Fruit fly (Drosophila melanogaster): Measurements from ENCODE around the gene Obp83a.
A peak's percentile ranks its signal among the peaks of the same experiment; 100 is the strongest.

The Obp83a gene

DNA sequence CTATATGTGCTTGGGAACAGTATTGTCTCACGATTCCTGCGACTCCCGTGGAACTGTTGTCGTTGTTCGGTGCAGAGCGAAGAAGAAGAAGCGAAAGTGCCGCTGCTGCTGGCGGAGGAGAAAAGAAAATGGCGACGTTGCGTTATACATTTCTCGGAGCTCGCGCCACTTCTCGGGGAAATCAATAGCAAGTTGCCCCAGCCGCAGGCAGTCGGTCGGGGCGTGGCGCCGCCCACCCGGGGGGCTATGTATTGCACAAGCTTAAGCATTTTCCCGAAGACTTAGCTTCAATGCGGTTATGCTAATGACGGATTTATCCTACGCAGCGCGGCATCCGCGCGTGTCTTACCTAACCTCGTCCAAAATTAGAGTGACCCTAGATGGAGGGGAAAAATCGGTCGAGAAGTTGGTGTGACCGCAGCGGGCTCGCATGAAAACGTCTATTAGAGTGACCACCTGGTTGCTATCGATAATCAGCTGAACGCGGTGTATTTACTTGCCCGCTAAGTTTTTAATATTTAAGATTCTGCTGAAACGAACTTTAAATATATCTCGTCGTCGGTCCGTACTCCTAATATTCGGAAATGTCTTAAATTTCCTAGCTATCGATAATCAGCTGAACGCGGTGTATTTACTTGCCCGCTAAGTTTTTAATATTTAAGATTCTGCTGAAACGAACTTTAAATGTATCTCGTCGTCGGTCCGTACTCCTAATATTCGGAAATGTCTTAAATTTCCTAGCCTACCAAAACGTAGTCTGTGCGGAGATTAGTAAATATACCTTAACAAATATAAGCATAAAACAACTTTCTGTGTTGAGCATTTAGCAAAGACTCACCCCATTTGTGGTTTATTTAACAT is 33.4 kb upstream of the Obp83a start, which contains the start of gene Rm62 (continued):
- TF ChIP-seq TFAM (GFP tag; optimal IDR thresholded peaks at IDR 0.05) (no peak), caup (GFP tag; optimal IDR thresholded peaks at IDR 0.05; ENCODE audit: severe bottlenecking) (peak; percentile 35), HLH4C (GFP tag; IDR thresholded peaks at IDR 0.05; ENCODE audit: partially characterized antibody) (peak; percentile 61; the same call in 2 of the 3 replicates), CG31441 (GFP tag; IDR thresholded peaks at IDR 0.05) (0 out of 2 replicates have a peak, but pooled peaks have one; percentile 15), scrt (GFP tag; optimal IDR thresholded peaks at IDR 0.05) (peak; percentile 52), nau (GFP tag; optimal IDR thresholded peaks at IDR 0.05) (peak; percentile 54), CG13894 (tag; optimal IDR thresholded peaks at IDR 0.05) (peak; percentile 32), CG2875 (GFP tag; optimal IDR thresholded peaks at IDR 0.05) (peak; percentile 14), ewg (GFP tag; optimal IDR thresholded peaks at IDR 0.05) (peak; percentile 2), CG11560 (tag; IDR thresholded peaks at IDR 0.05) (no peak), CTCF (GFP tag; optimal IDR thresholded peaks at IDR 0.05) (peak; percentile 22), knrl (GFP tag; IDR thresholded peaks at IDR 0.05; ENCODE audit: partially characterized antibody) (peak; percentile 54; the same call in 2 of the 3 replicates), Bgb (GFP tag; IDR thresholded peaks at IDR 0.05; ENCODE audit: partially characterized antibody) (peak; percentile 62), CG34224 (GFP tag; IDR thresholded peaks at IDR 0.05; ENCODE audit: partially characterized antibody) (peak; percentile 43; the same call in 2 of the 3 replicates), stwl (tag; optimal IDR thresholded peaks at IDR 0.05) (peak; percentile 43), MTF-1 (GFP tag; optimal IDR thresholded peaks at IDR 0.05; ENCODE audit: borderline replicate concordance) (peak; percentile 48), CG1233 (GFP tag; optimal IDR thresholded peaks at IDR 0.05) (peak; percentile 32), chm (GFP tag; IDR thresholded peaks at IDR 0.05) (peak; percentile 83), bbx (GFP tag; IDR thresholded peaks at IDR 0.05; ENCODE audit: partially characterized antibody) (peak; percentile 66; the same call in 1 of the 2 replicates), MESR4 (GFP tag; optimal IDR thresholded peaks at IDR 0.05) (peak; percentile 97), CG6854 (GFP tag; optimal IDR thresholded peaks at IDR 0.05) (peak; percentile 66), lilli (GFP tag; optimal IDR thresholded peaks at IDR 0.05) (peak; percentile 25), Rfx (GFP tag; IDR thresholded peaks at IDR 0.05) (peak; percentile 49; the same call in 1 of the 2 replicates), Fer2 (tag; optimal IDR thresholded peaks at IDR 0.05) (no peak), eyg (GFP tag; optimal IDR thresholded peaks at IDR 0.05) (no peak), unc-4 (GFP tag; IDR thresholded peaks at IDR 0.05; ENCODE audit: partially characterized antibody) (peak; percentile 40; the same call in 1 of the 2 replicates), Stat92E (GFP tag; optimal IDR thresholded peaks at IDR 0.05) (peak in 1 of 3 experiments; percentile 55), sens (GFP tag) (peak; percentile 46), Dbx (GFP tag; IDR thresholded peaks at IDR 0.05) (peak; percentile 57; the same call in 2 of the 3 replicates), lmd (GFP tag; IDR thresholded peaks at IDR 0.05) (no peak), CG34422 (GFP tag; IDR thresholded peaks at IDR 0.05) (peak; percentile 84; the same call in 2 of the 3 replicates), Dll (GFP tag; IDR thresholded peaks at IDR 0.05; ENCODE audit: partially characterized antibody) (0 out of 4 replicates have a peak, but pooled peaks have one; percentile 12), ash1 (GFP tag; optimal IDR thresholded peaks at IDR 0.05) (no peak), twi (tag; optimal IDR thresholded peaks at IDR 0.05) (no peak), CG34376 (GFP tag; optimal IDR thresholded peaks at IDR 0.05) (peak; percentile 56), CG15479 (GFP tag; optimal IDR thresholded peaks at IDR 0.05) (peak; percentile 40), ase (GFP tag; IDR thresholded peaks at IDR 0.05) (no peak), H2.0 (GFP tag; IDR thresholded peaks at IDR 0.05) (no peak), lov (optimal IDR thresholded peaks at IDR 0.05) (no peak), lov (GFP tag; IDR thresholded peaks at IDR 0.05) (no peak), CG13123 (GFP tag; optimal IDR thresholded peaks at IDR 0.05) (no peak), Dref (GFP tag; IDR thresholded peaks at IDR 0.05) (peak; percentile 78), en (GFP tag; optimal IDR thresholded peaks at IDR 0.05) (no peak), lab (GFP tag; optimal IDR thresholded peaks at IDR 0.05) (peak; percentile 62), Sry-δ (GFP tag; optimal IDR thresholded peaks at IDR 0.05) (peak; percentile 43), ind (GFP tag; optimal IDR thresholded peaks at IDR 0.05) (no peak), CG13287 (GFP tag; IDR thresholded peaks at IDR 0.05; ENCODE audit: partially characterized antibody) (peak; percentile 57)

Data from whole organism, embryonic.